Fruit fly (Drosophila melanogaster) whole organism, prepupa: ENCODE measurements around the gene CG1789.

ENCODE experiments used
- CG11294 ChIP-seq: fragments of 200-800 bp; sonication (Bioruptor generic); IDR thresholded peaks from 2 replicates; pipeline ENCODE4 v1.3.6; 2022; ENCODE audit warnings: missing biosample characterization, missing genetic modification characterization
- Hr38 ChIP-seq: sonication (Bioruptor generic); optimal IDR thresholded peaks from 2 replicates; lab custom pipeline; 2016; ENCODE audit warnings: missing biosample characterization, missing genetic modification characterization
- Hr4 ChIP-seq: fragments of 200-800 bp; sonication (Bioruptor generic); optimal IDR thresholded peaks from 3 replicates; lab custom pipeline; 2016; ENCODE audit warnings: missing biosample characterization, missing genetic modification characterization
- eg ChIP-seq: fragments of 200-800 bp; sonication (Bioruptor generic); IDR thresholded peaks from 3 replicates; pipeline ENCODE4 v1.3.6; 2022; ENCODE audit warnings: missing biosample characterization, missing genetic modification characterization
- esn ChIP-seq: fragments of 200-800 bp; sonication (Bioruptor generic); optimal IDR thresholded peaks from 2 replicates; lab custom pipeline; 2016; ENCODE audit warnings: missing biosample characterization, mild to moderate bottlenecking, missing genetic modification characterization, moderate library complexity
- ss ChIP-seq, 2 experiments: fragments of 200-800 bp; sonication (Bioruptor generic); optimal IDR thresholded peaks; 2 replicates in 1 of 2; 3 replicates in 1 of 2; lab custom pipeline; 2017 to 2018; ENCODE audit warnings: mild to moderate bottlenecking in 2 of 2, missing biosample characterization in 2 of 2, missing genetic modification characterization in 2 of 2, moderate library complexity in 1 of 2

DNA sequence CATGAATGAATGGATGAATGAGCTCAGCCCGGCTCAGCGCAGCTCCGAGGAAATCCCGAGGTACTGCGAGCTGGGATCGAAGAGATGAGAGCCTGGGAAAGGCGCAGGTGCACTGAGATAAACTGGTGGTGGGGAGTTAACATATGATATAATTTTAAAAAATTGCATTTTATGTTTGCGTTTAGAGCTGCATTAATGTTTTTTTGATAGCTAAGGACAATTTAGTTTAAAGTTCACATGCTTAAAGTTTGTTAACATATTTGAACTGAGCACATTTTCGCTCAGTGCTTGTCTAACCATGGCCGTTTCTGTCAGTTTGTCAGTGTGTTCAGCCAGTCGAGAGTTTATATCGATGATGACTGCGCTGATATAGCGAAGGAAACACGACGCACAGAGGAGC is 10.0 kb downstream of the CG1789 start:
- no peak for TF ChIP-seq Hr38 (GFP tag; lab: Kevin White, UChicago)
- TF ChIP-seq Hr4 (GFP tag; lab: Kevin White, UChicago) = peak; percentile 41
- TF ChIP-seq ss (GFP tag; optimal IDR thresholded peaks at IDR 0.05; lab: Kevin White, UChicago) = peak; percentile 42 to 57
- TF ChIP-seq eg (GFP tag; lab: Robert Waterston, UW) = no peak
- TF ChIP-seq CG11294 (GFP tag; lab: Robert Waterston, UW) = no peak
- TF ChIP-seq esn (GFP tag; lab: Kevin White, UChicago) = peak; percentile 58
